Fruit fly (Drosophila melanogaster) whole organism, embryonic: ENCODE data around the gene nudE.

ENCODE experiments used
- ATbp ChIP-seq: fragments of 200-800 bp; sonication (Bioruptor generic); optimal IDR thresholded peaks from 2 replicates; lab custom pipeline; 2017; ENCODE audit warnings: missing biosample characterization, mild to moderate bottlenecking, missing genetic modification characterization, missing genetic modification reagents
- CG10565 ChIP-seq: fragments of 200-800 bp; sonication (Bioruptor generic); optimal IDR thresholded peaks from 3 replicates; lab custom pipeline; 2016; ENCODE audit warnings: missing biosample characterization, mild to moderate bottlenecking, missing genetic modification characterization
- CG11504 ChIP-seq: fragments of 200-800 bp; sonication (Bioruptor generic); optimal IDR thresholded peaks from 3 replicates; lab custom pipeline; 2019; ENCODE audit warnings: missing biosample characterization, mild to moderate bottlenecking, missing genetic modification characterization, moderate library complexity
- CG12071 ChIP-seq: fragments of 200-800 bp; sonication (Bioruptor generic); optimal IDR thresholded peaks from 3 replicates; lab custom pipeline; 2018; ENCODE audit warnings: missing biosample characterization, mild to moderate bottlenecking, missing genetic modification characterization
- CG12104 ChIP-seq: fragments of 200-800 bp; sonication (Bioruptor generic); optimal IDR thresholded peaks from 3 replicates; lab custom pipeline; 2016; ENCODE audit warnings: missing biosample characterization, missing genetic modification characterization
- CG12942 ChIP-seq: fragments of 200-800 bp; sonication (Bioruptor generic); optimal IDR thresholded peaks from 3 replicates; lab custom pipeline; 2016; ENCODE audit warnings: missing biosample characterization, missing genetic modification characterization
- CG13424 ChIP-seq: fragments of 200-800 bp; sonication (Bioruptor generic); optimal IDR thresholded peaks from 2 replicates; lab custom pipeline; 2019; ENCODE audit warnings: missing biosample characterization, mild to moderate bottlenecking, missing genetic modification characterization, moderate library complexity
- CG17802 ChIP-seq: fragments of 200-800 bp; sonication (Bioruptor generic); optimal IDR thresholded peaks from 2 replicates; lab custom pipeline; 2018; ENCODE audit warnings: missing biosample characterization, mild to moderate bottlenecking, missing genetic modification characterization, moderate library complexity
- CG18476 ChIP-seq: fragments of 200-800 bp; sonication (Bioruptor generic); optimal IDR thresholded peaks from 2 replicates; lab custom pipeline; 2016; ENCODE audit warnings: missing biosample characterization, mild to moderate bottlenecking, missing genetic modification characterization
- CG2678 ChIP-seq: fragments of 200-800 bp; sonication (Bioruptor generic); optimal IDR thresholded peaks from 3 replicates; lab custom pipeline; 2019; ENCODE audit warnings: missing biosample characterization, mild to moderate bottlenecking, missing genetic modification characterization, moderate library complexity
- CG34422 ChIP-seq: fragments of 200-800 bp; sonication (Bioruptor generic); IDR thresholded peaks from 3 replicates; pipeline ENCODE4 v1.3.6; 2022; ENCODE audit warnings: missing biosample characterization, missing genetic modification characterization
- CG4707 ChIP-seq: fragments of 200-800 bp; sonication (Bioruptor generic); optimal IDR thresholded peaks from 2 replicates; lab custom pipeline; 2018; ENCODE audit warnings: missing biosample characterization, mild to moderate bottlenecking, missing genetic modification characterization, moderate library complexity
- CG6254 ChIP-seq: fragments of 200-800 bp; sonication (Bioruptor generic); optimal IDR thresholded peaks from 3 replicates; lab custom pipeline; 2017; ENCODE audit warnings: mild to moderate bottlenecking, missing biosample characterization, missing genetic modification reagents, missing genetic modification characterization
- CG6272 ChIP-seq: fragments of 200-800 bp; sonication (Bioruptor generic); IDR thresholded peaks from 2 replicates; pipeline ENCODE4 v1.3.6; 2022; ENCODE audit warnings: missing biosample characterization, missing genetic modification characterization
- CG6654 ChIP-seq: fragments of 200-800 bp; sonication (Bioruptor generic); optimal IDR thresholded peaks from 2 replicates; lab custom pipeline; 2017; ENCODE audit warnings: missing biosample characterization, mild to moderate bottlenecking, missing genetic modification characterization
- CG6683 ChIP-seq: fragments of 200-800 bp; sonication (Bioruptor generic); optimal IDR thresholded peaks from 2 replicates; lab custom pipeline; 2017; ENCODE audit warnings: missing biosample characterization, mild to moderate bottlenecking, missing genetic modification characterization, missing genetic modification reagents
- CG7839 ChIP-seq: fragments of 200-800 bp; sonication (Bioruptor generic); optimal IDR thresholded peaks from 3 replicates; lab custom pipeline; 2018; ENCODE audit warnings: missing biosample characterization, mild to moderate bottlenecking, missing genetic modification characterization, moderate library complexity
- CG8765 ChIP-seq: fragments of 200-800 bp; sonication (Bioruptor generic); IDR thresholded peaks from 2 replicates; pipeline ENCODE4 v1.3.6; 2022; ENCODE audit warnings: missing biosample characterization, missing genetic modification characterization
- Drgx ChIP-seq: fragments of 200-800 bp; sonication (Bioruptor generic); IDR thresholded peaks from 2 replicates; pipeline ENCODE4 v1.3.6; 2022; ENCODE audit warnings: missing biosample characterization, missing genetic modification characterization
- E2f1 ChIP-seq: fragments of 200-800 bp; sonication (Bioruptor generic); IDR thresholded peaks from 2 replicates; pipeline ENCODE4 v1.3.6; 2022; ENCODE audit warnings: missing biosample characterization, missing genetic modification characterization
- Eip74EF ChIP-seq, 2 experiments: fragments of 200-800 bp in 1 of 2; fragments of >200 bp in 1 of 2; sonication (Bioruptor generic) in 1 of 2; optimal IDR thresholded peaks; 2 replicates each; lab custom pipeline; 2017 to 2019; ENCODE audit warnings: missing biosample characterization in 2 of 2, missing genetic modification characterization in 2 of 2, mild to moderate bottlenecking in 1 of 2, moderate library complexity in 1 of 2
- Elba2 ChIP-seq: fragments of 200-800 bp; sonication (Bioruptor generic); optimal IDR thresholded peaks from 3 replicates; lab custom pipeline; 2016; ENCODE audit warnings: missing biosample characterization, missing genetic modification characterization
- Fer3 ChIP-seq: fragments of 200-800 bp; sonication (Bioruptor generic); optimal IDR thresholded peaks from 2 replicates; lab custom pipeline; 2018; ENCODE audit warnings: missing biosample characterization, mild to moderate bottlenecking, missing genetic modification characterization, moderate library complexity
- Gsc ChIP-seq: fragments of 200-800 bp; sonication (Bioruptor generic); IDR thresholded peaks from 2 replicates; pipeline ENCODE4 v1.3.6; 2022; ENCODE audit warnings: missing biosample characterization, missing genetic modification characterization
- Hmx ChIP-seq: fragments of 200-800 bp; sonication (Bioruptor generic); optimal IDR thresholded peaks from 2 replicates; lab custom pipeline; 2016; ENCODE audit warnings: missing biosample characterization, missing genetic modification characterization
- Meics ChIP-seq: fragments of 200-800 bp; sonication (Bioruptor generic); optimal IDR thresholded peaks from 2 replicates; lab custom pipeline; 2017; ENCODE audit warnings: missing biosample characterization, mild to moderate bottlenecking, missing genetic modification characterization
- Ravus ChIP-seq: fragments of 200-800 bp; sonication (Bioruptor generic); IDR thresholded peaks from 2 replicates; pipeline ENCODE4 v1.3.6; 2022; ENCODE audit warnings: missing biosample characterization, missing genetic modification characterization
- Rfx ChIP-seq: fragments of 200-800 bp; sonication (Bioruptor generic); IDR thresholded peaks from 2 replicates; pipeline ENCODE4 v1.3.6; 2022; ENCODE audit warnings: missing biosample characterization, missing genetic modification characterization
- aop ChIP-seq: fragments of 200-800 bp; sonication (Bioruptor generic); IDR thresholded peaks from 2 replicates; pipeline ENCODE4 v1.3.6; 2022; ENCODE audit warnings: missing biosample characterization, missing genetic modification characterization
- bsh ChIP-seq, 2 experiments: fragments of 200-800 bp; sonication (Bioruptor generic); optimal IDR thresholded peaks; 2 replicates each; lab custom pipeline; 2017 to 2018; ENCODE audit warnings: mild to moderate bottlenecking in 2 of 2, missing biosample characterization in 2 of 2, missing genetic modification characterization in 2 of 2, moderate library complexity in 1 of 2
- chn ChIP-seq: fragments of 200-800 bp; sonication (Bioruptor generic); optimal IDR thresholded peaks from 2 replicates; lab custom pipeline; 2016; ENCODE audit warnings: missing biosample characterization, missing genetic modification characterization
- ci ChIP-seq: fragments of 200-800 bp; sonication (Bioruptor generic); IDR thresholded peaks from 3 replicates; pipeline ENCODE4 v1.3.6; 2022; ENCODE audit warnings: missing biosample characterization, missing genetic modification characterization
- da ChIP-seq: fragments of 200-800 bp; sonication (Bioruptor generic); optimal IDR thresholded peaks from 2 replicates; lab custom pipeline; 2016; ENCODE audit warnings: missing biosample characterization, missing genetic modification characterization
- fru ChIP-seq: fragments of >200 bp; optimal IDR thresholded peaks from 2 replicates; lab custom pipeline; 2017
- gce ChIP-seq: fragments of 200-800 bp; sonication (Bioruptor generic); IDR thresholded peaks from 3 replicates; pipeline ENCODE4 v1.3.6; 2022; ENCODE audit warnings: missing biosample characterization, missing genetic modification characterization
- gem ChIP-seq: fragments of 200-800 bp; sonication (Bioruptor generic); optimal IDR thresholded peaks from 2 replicates; lab custom pipeline; 2019; ENCODE audit warnings: missing biosample characterization, mild to moderate bottlenecking, missing genetic modification characterization, moderate library complexity
- gfzf ChIP-seq: fragments of 200-800 bp; sonication (Bioruptor generic); optimal IDR thresholded peaks from 2 replicates; lab custom pipeline; 2016; ENCODE audit warnings: missing biosample characterization, mild to moderate bottlenecking, missing genetic modification characterization, moderate library complexity
- ham ChIP-seq: fragments of 200-800 bp; sonication (Bioruptor generic); IDR thresholded peaks from 2 replicates; pipeline ENCODE4 v1.3.6; 2022; ENCODE audit warnings: missing biosample characterization, missing genetic modification characterization
- hth ChIP-seq: fragments of >200 bp; optimal IDR thresholded peaks from 2 replicates; lab custom pipeline; 2017; ENCODE audit warnings: inconsistent platforms
- lbe ChIP-seq: fragments of 200-800 bp; sonication (Bioruptor generic); optimal IDR thresholded peaks from 2 replicates; lab custom pipeline; 2016; ENCODE audit warnings: missing biosample characterization, mild to moderate bottlenecking, missing genetic modification characterization
- maf-S ChIP-seq: fragments of 200-800 bp; sonication (Bioruptor generic); optimal IDR thresholded peaks from 2 replicates; lab custom pipeline; 2016; ENCODE audit warnings: missing biosample characterization, missing genetic modification characterization
- nau ChIP-seq: fragments of 200-800 bp; sonication (Bioruptor generic); optimal IDR thresholded peaks from 3 replicates; lab custom pipeline; 2017; ENCODE audit warnings: missing biosample characterization, mild to moderate bottlenecking, missing genetic modification characterization, missing genetic modification reagents
- pzg ChIP-seq: fragments of 200-800 bp; sonication (Bioruptor generic); optimal IDR thresholded peaks from 3 replicates; lab custom pipeline; 2018; ENCODE audit warnings: missing biosample characterization, mild to moderate bottlenecking, missing genetic modification characterization, moderate library complexity
- ranshi ChIP-seq: fragments of 200-800 bp; sonication (Bioruptor generic); IDR thresholded peaks from 2 replicates; pipeline ENCODE4 v1.3.6; 2022; ENCODE audit warnings: missing biosample characterization, missing genetic modification characterization
- sd ChIP-seq: fragments of 200-800 bp; sonication (Bioruptor generic); optimal IDR thresholded peaks from 3 replicates; lab custom pipeline; 2018; ENCODE audit warnings: missing biosample characterization, mild to moderate bottlenecking, missing genetic modification characterization, moderate library complexity
- seq ChIP-seq: fragments of 200-800 bp; sonication (Bioruptor generic); IDR thresholded peaks from 2 replicates; pipeline ENCODE4 v1.3.6; 2022; ENCODE audit warnings: missing biosample characterization, missing genetic modification characterization
- sr ChIP-seq: fragments of 200-800 bp; sonication (Bioruptor generic); IDR thresholded peaks from 3 replicates; pipeline ENCODE4 v1.3.6; 2022; ENCODE audit warnings: missing biosample characterization, missing genetic modification characterization
- stwl ChIP-seq: fragments of 200-800 bp; sonication (Bioruptor generic); optimal IDR thresholded peaks from 3 replicates; lab custom pipeline; 2018; ENCODE audit warnings: missing biosample characterization, mild to moderate bottlenecking, missing genetic modification characterization, moderate library complexity
- wdn ChIP-seq: fragments of 200-800 bp; sonication (Bioruptor generic); IDR thresholded peaks from 2 replicates; pipeline ENCODE4 v1.3.6; 2022; ENCODE audit warnings: missing biosample characterization, missing genetic modification characterization

Gene nudE

DNA sequence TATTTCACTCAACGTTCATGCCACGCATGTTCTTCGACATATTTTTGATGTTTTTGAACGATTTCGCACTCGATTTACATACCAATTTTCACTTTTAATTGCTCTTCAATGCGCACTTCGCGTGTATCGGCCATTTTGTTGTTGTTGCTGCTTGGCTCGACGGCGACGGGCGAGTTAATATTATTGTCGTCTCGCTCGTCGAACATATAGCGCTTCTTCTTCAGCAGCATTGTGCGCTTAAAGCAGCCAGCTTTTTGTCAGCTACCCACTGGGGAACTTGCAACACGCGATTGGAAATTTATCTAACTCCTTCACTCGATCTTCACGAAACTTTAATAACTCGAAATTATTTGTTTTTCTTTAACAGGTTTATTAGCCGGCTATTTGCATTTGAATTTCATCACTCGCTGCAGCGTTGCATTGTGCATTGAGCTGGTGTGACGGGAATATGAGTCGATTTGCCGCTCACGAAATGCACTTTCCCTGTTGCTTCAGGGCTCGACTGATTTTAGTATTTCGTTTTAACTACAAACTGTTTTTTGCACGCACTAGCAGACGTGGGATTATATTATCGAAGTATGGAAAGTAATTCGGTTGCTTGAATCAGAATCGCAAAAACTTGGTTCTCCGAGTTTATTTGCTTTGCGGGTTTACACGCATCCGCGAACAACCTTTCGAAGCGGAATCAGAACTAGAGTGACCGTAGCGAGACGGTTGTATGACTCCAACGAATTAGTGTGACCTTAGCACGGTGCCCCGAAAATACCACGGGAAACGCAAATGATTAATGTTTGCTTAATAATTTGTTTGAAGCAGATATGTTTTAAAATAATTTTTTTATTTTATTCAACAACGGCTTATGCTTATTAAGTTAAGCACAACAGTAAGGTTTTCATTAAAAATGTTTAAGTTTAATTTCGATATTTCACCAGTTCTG is 44.2 kb upstream of the nudE start, which contains the start of gene RasGAP1 (continued):
- TF ChIP-seq Eip74EF (GFP tag; optimal IDR thresholded peaks at IDR 0.05; lab: Kevin White, UChicago): no peak
- no peak for TF ChIP-seq CG12104 (GFP tag; lab: Kevin White, UChicago)
- no peak for TF ChIP-seq nau (GFP tag; lab: Kevin White, UChicago)
- TF ChIP-seq Hmx (GFP tag; lab: Kevin White, UChicago): no peak
- TF ChIP-seq CG34422 (GFP tag; lab: Robert Waterston, UW): peak; percentile 72
- TF ChIP-seq Elba2: no peak
- 0 out of 3 replicates have a peak, but pooled peaks have one; percentile 5 for TF ChIP-seq ci (GFP tag; lab: Robert Waterston, UW)
- TF ChIP-seq gce (GFP tag; lab: Robert Waterston, UW): no peak
- no peak for TF ChIP-seq fru
- no peak for TF ChIP-seq Gsc (GFP tag; lab: Robert Waterston, UW)
- 0 out of 2 replicates have a peak, but pooled peaks have one; percentile 12 for TF ChIP-seq Rfx (GFP tag; lab: Robert Waterston, UW)
- no peak for TF ChIP-seq CG12942 (GFP tag; lab: Kevin White, UChicago)
- peak; percentile 66 for TF ChIP-seq pzg (GFP tag; lab: Kevin White, UChicago)
- no peak for TF ChIP-seq hth (lab: Kevin White, UChicago)
- TF ChIP-seq lbe (GFP tag; lab: Kevin White, UChicago): peak; percentile 0
- no peak for TF ChIP-seq seq (GFP tag; lab: Robert Waterston, UW)
- TF ChIP-seq E2f1 (GFP tag; lab: Robert Waterston, UW): no peak
- TF ChIP-seq CG13424: no peak
- no peak for TF ChIP-seq CG6654 (GFP tag; lab: Kevin White, UChicago)
- no peak for TF ChIP-seq CG4707 (GFP tag; lab: Kevin White, UChicago)
- TF ChIP-seq wdn: no peak
- no peak for TF ChIP-seq CG10565 (GFP tag; lab: Kevin White, UChicago)
- no peak for TF ChIP-seq CG6683 (GFP tag; lab: Kevin White, UChicago)
- no peak for TF ChIP-seq ham (GFP tag; lab: Robert Waterston, UW)
- TF ChIP-seq CG7839: no peak
- TF ChIP-seq maf-S (GFP tag; lab: Kevin White, UChicago): no peak
- no peak for TF ChIP-seq Drgx (GFP tag; lab: Robert Waterston, UW)
- TF ChIP-seq Meics (GFP tag; lab: Kevin White, UChicago): no peak
- TF ChIP-seq gem (tag; lab: Kevin White, UChicago): no peak
- peak; percentile 36 for TF ChIP-seq chn (GFP tag; lab: Kevin White, UChicago)
- TF ChIP-seq CG8765: no peak
- TF ChIP-seq ranshi (GFP tag; lab: Robert Waterston, UW): no peak
- no peak for TF ChIP-seq sd (tag; lab: Kevin White, UChicago)
- TF ChIP-seq gfzf (GFP tag; lab: Kevin White, UChicago): peak; percentile 78
- TF ChIP-seq CG12071: no peak
- no peak for TF ChIP-seq aop (GFP tag; lab: Robert Waterston, UW)
- peak; percentile 11 for TF ChIP-seq CG17802 (tag; lab: Kevin White, UChicago)
- peak; percentile 13 for TF ChIP-seq CG6254 (GFP tag; lab: Kevin White, UChicago)
- TF ChIP-seq ATbp (GFP tag; lab: Kevin White, UChicago): peak; percentile 2
- no peak for TF ChIP-seq Ravus (GFP tag; lab: Robert Waterston, UW)
- no peak for TF ChIP-seq Fer3 (tag; lab: Kevin White, UChicago)
- TF ChIP-seq stwl (tag; lab: Kevin White, UChicago): peak; percentile 43
- TF ChIP-seq sr (GFP tag; lab: Robert Waterston, UW): 0 out of 3 replicates have a peak, but pooled peaks have one; percentile 16
- TF ChIP-seq CG11504: peak; percentile 60
- TF ChIP-seq CG2678 (tag; lab: Kevin White, UChicago): no peak
- TF ChIP-seq da: no peak
- no peak for TF ChIP-seq bsh (GFP tag; optimal IDR thresholded peaks at IDR 0.05; lab: Kevin White, UChicago)
- no peak for TF ChIP-seq CG6272 (GFP tag; lab: Robert Waterston, UW)
- TF ChIP-seq CG18476: no peak
